Fruit fly (Drosophila melanogaster) whole organism, embryonic: Measurements from ENCODE around the gene CG42716.

Source experiments
- Ada2b ChIP-seq: fragments of 200-800 bp; sonication (Bioruptor generic); IDR thresholded peaks from 2 replicates; pipeline ENCODE4 v1.3.6; 2022; ENCODE audit warnings: missing biosample characterization, missing genetic modification characterization
- Antp ChIP-seq: fragments of 200-800 bp; sonication (Bioruptor generic); optimal IDR thresholded peaks from 3 replicates; lab custom pipeline; 2016; ENCODE audit warnings: missing biosample characterization, missing genetic modification characterization
- CG11456 ChIP-seq: fragments of 200-800 bp; sonication (Bioruptor generic); IDR thresholded peaks from 3 replicates; pipeline ENCODE4 v1.3.6; 2022; ENCODE audit warnings: missing biosample characterization, missing genetic modification characterization
- CG11504 ChIP-seq: fragments of 200-800 bp; sonication (Bioruptor generic); optimal IDR thresholded peaks from 3 replicates; lab custom pipeline; 2019; ENCODE audit warnings: missing biosample characterization, mild to moderate bottlenecking, missing genetic modification characterization, moderate library complexity
- CG11696 ChIP-seq: fragments of 200-800 bp; sonication (Bioruptor generic); IDR thresholded peaks from 2 replicates; pipeline ENCODE4 v1.3.6; 2022; ENCODE audit warnings: missing biosample characterization, missing genetic modification characterization
- CG12391 ChIP-seq: fragments of 200-800 bp; sonication (Bioruptor generic); optimal IDR thresholded peaks from 3 replicates; lab custom pipeline; 2018; ENCODE audit warnings: missing biosample characterization, mild to moderate bottlenecking, missing genetic modification characterization, moderate library complexity
- CG12942 ChIP-seq: fragments of 200-800 bp; sonication (Bioruptor generic); optimal IDR thresholded peaks from 3 replicates; lab custom pipeline; 2016; ENCODE audit warnings: missing biosample characterization, missing genetic modification characterization
- CG15479 ChIP-seq: fragments of 200-800 bp; sonication (Bioruptor generic); optimal IDR thresholded peaks from 3 replicates; lab custom pipeline; 2019; ENCODE audit warnings: missing biosample characterization, mild to moderate bottlenecking, missing genetic modification characterization, moderate library complexity
- CG1603 ChIP-seq: fragments of 200-800 bp; sonication (Bioruptor generic); optimal IDR thresholded peaks from 2 replicates; lab custom pipeline; 2019; ENCODE audit warnings: missing biosample characterization, mild to moderate bottlenecking, missing genetic modification characterization, moderate library complexity
- CG17385 ChIP-seq: fragments of 200-800 bp; sonication (Bioruptor generic); optimal IDR thresholded peaks from 3 replicates; lab custom pipeline; 2018; ENCODE audit warnings: missing biosample characterization, mild to moderate bottlenecking, missing genetic modification characterization
- CG3726 ChIP-seq: fragments of 200-800 bp; sonication (Bioruptor generic); IDR thresholded peaks from 3 replicates; pipeline ENCODE4, ENCODE4 v1.3.6; 2022; ENCODE audit warnings: missing biosample characterization, missing genetic modification characterization
- CG7745 ChIP-seq: fragments of 200-800 bp; sonication (Bioruptor generic); optimal IDR thresholded peaks from 2 replicates; lab custom pipeline; 2018; ENCODE audit warnings: missing biosample characterization, mild to moderate bottlenecking, missing genetic modification characterization, moderate library complexity
- CG8924 ChIP-seq: fragments of 200-800 bp; optimal IDR thresholded peaks from 3 replicates; lab custom pipeline; 2019; ENCODE audit warnings: missing biosample characterization, mild to moderate bottlenecking, missing genetic modification characterization, moderate library complexity
- CG9727 ChIP-seq: fragments of 200-800 bp; sonication (Bioruptor generic); optimal IDR thresholded peaks from 3 replicates; lab custom pipeline; 2017; ENCODE audit warnings: missing biosample characterization, mild to moderate bottlenecking, missing genetic modification characterization
- CrebB ChIP-seq: fragments of 200-800 bp; sonication (Bioruptor generic); optimal IDR thresholded peaks from 3 replicates; lab custom pipeline; 2018; ENCODE audit warnings: missing biosample characterization, mild to moderate bottlenecking, missing genetic modification characterization
- Drgx ChIP-seq: fragments of 200-800 bp; sonication (Bioruptor generic); IDR thresholded peaks from 2 replicates; pipeline ENCODE4 v1.3.6; 2022; ENCODE audit warnings: missing biosample characterization, missing genetic modification characterization
- HLH4C ChIP-seq: fragments of 200-800 bp; sonication (Bioruptor generic); IDR thresholded peaks from 3 replicates; pipeline ENCODE4 v1.3.6; 2022; ENCODE audit warnings: missing biosample characterization, missing genetic modification characterization; ENCODE audit not compliant: partially characterized antibody
- HmgZ ChIP-seq: fragments of 200-800 bp; sonication (Bioruptor generic); optimal IDR thresholded peaks from 2 replicates; lab custom pipeline; 2018; ENCODE audit warnings: missing biosample characterization, mild to moderate bottlenecking, missing genetic modification characterization
- Spps ChIP-seq: fragments of 200-800 bp; sonication (Bioruptor generic); optimal IDR thresholded peaks from 2 replicates; lab custom pipeline; 2018; ENCODE audit warnings: missing biosample characterization, mild to moderate bottlenecking, missing genetic modification characterization
- Taf1 ChIP-seq: fragments of 200-800 bp; sonication (Bioruptor generic); IDR thresholded peaks from 2 replicates; pipeline ENCODE4 v1.3.6; 2022; ENCODE audit warnings: missing biosample characterization, missing genetic modification characterization
- al ChIP-seq: fragments of 200-800 bp; sonication (Bioruptor generic); IDR thresholded peaks from 2 replicates; pipeline ENCODE4 v1.3.6; 2022; ENCODE audit warnings: missing biosample characterization, missing genetic modification characterization
- ash1 ChIP-seq: fragments of 200-800 bp; sonication (Bioruptor generic); optimal IDR thresholded peaks from 2 replicates; lab custom pipeline; 2018; ENCODE audit warnings: missing biosample characterization, mild to moderate bottlenecking, missing genetic modification characterization
- bowl ChIP-seq: fragments of 200-800 bp; sonication (Bioruptor generic); IDR thresholded peaks from 2 replicates; pipeline ENCODE4 v1.3.6; 2022; ENCODE audit warnings: missing biosample characterization, missing genetic modification characterization
- br ChIP-seq: fragments of >200 bp; optimal IDR thresholded peaks from 2 replicates; lab custom pipeline; 2017
- chm ChIP-seq: fragments of 200-800 bp; sonication (Bioruptor generic); IDR thresholded peaks from 2 replicates; pipeline ENCODE4 v1.3.6; 2022; ENCODE audit warnings: missing biosample characterization, missing genetic modification characterization
- crol ChIP-seq: fragments of 200-800 bp; sonication (Bioruptor generic); IDR thresholded peaks from 2 replicates; pipeline ENCODE4 v1.3.6; 2022; ENCODE audit warnings: missing biosample characterization, missing genetic modification characterization
- dimm ChIP-seq: fragments of 200-800 bp; sonication (Bioruptor generic); IDR thresholded peaks from 2 replicates; pipeline ENCODE4 v1.3.6; 2022; ENCODE audit warnings: missing biosample characterization, missing genetic modification characterization
- dmrt99B ChIP-seq: fragments of 200-800 bp; sonication (Bioruptor generic); optimal IDR thresholded peaks from 2 replicates; lab custom pipeline; 2018; ENCODE audit warnings: missing biosample characterization, mild to moderate bottlenecking, missing genetic modification characterization, moderate library complexity
- eyg ChIP-seq: fragments of 200-800 bp; sonication (Bioruptor generic); optimal IDR thresholded peaks from 3 replicates; lab custom pipeline; 2016; ENCODE audit warnings: missing biosample characterization, missing genetic modification characterization
- fru ChIP-seq: fragments of >200 bp; optimal IDR thresholded peaks from 2 replicates; lab custom pipeline; 2017
- gcm ChIP-seq: fragments of 200-800 bp; sonication (Bioruptor generic); optimal IDR thresholded peaks from 2 replicates; lab custom pipeline; 2019; ENCODE audit warnings: missing biosample characterization, mild to moderate bottlenecking, missing genetic modification characterization, moderate library complexity
- grau ChIP-seq: fragments of 200-800 bp; optimal IDR thresholded peaks from 3 replicates; lab custom pipeline; 2019; ENCODE audit warnings: missing biosample characterization, mild to moderate bottlenecking, missing genetic modification characterization, moderate library complexity
- gro ChIP-seq: fragments of 200-800 bp; sonication (Bioruptor generic); optimal IDR thresholded peaks from 2 replicates; lab custom pipeline; 2016; ENCODE audit warnings: missing biosample characterization, missing genetic modification characterization
- hth ChIP-seq: fragments of >200 bp; optimal IDR thresholded peaks from 2 replicates; lab custom pipeline; 2017; ENCODE audit warnings: inconsistent platforms
- lab ChIP-seq: fragments of 200-800 bp; sonication (Bioruptor generic); optimal IDR thresholded peaks from 3 replicates; lab custom pipeline; 2017; ENCODE audit warnings: missing biosample characterization, missing genetic modification characterization, mild to moderate bottlenecking, moderate library complexity, missing genetic modification reagents
- lmd ChIP-seq: fragments of 200-800 bp; sonication (Bioruptor generic); IDR thresholded peaks from 2 replicates; pipeline ENCODE4 v1.3.6; 2022; ENCODE audit warnings: missing biosample characterization, missing genetic modification characterization
- nau ChIP-seq: fragments of 200-800 bp; sonication (Bioruptor generic); optimal IDR thresholded peaks from 3 replicates; lab custom pipeline; 2017; ENCODE audit warnings: missing biosample characterization, mild to moderate bottlenecking, missing genetic modification characterization, missing genetic modification reagents
- nerfin-1 ChIP-seq: fragments of 200-800 bp; sonication (Bioruptor generic); optimal IDR thresholded peaks from 3 replicates; lab custom pipeline; 2019; ENCODE audit warnings: missing biosample characterization, mild to moderate bottlenecking, missing genetic modification characterization, moderate library complexity
- nom ChIP-seq: fragments of 200-800 bp; sonication (Bioruptor generic); optimal IDR thresholded peaks from 2 replicates; lab custom pipeline; 2017; ENCODE audit warnings: missing biosample characterization, missing genetic modification characterization, mild to moderate bottlenecking, moderate library complexity, missing genetic modification reagents
- oc ChIP-seq: fragments of 200-800 bp; sonication (Bioruptor generic); optimal IDR thresholded peaks from 2 replicates; lab custom pipeline; 2018; ENCODE audit warnings: missing biosample characterization, mild to moderate bottlenecking, missing genetic modification characterization, moderate library complexity
- otp ChIP-seq: fragments of 200-800 bp; sonication (Bioruptor generic); IDR thresholded peaks from 3 replicates; pipeline ENCODE4, ENCODE4 v1.3.6; 2022; ENCODE audit warnings: missing biosample characterization, missing genetic modification characterization
- psq ChIP-seq: fragments of 200-800 bp; sonication (Bioruptor generic); optimal IDR thresholded peaks from 2 replicates; lab custom pipeline; 2017; ENCODE audit warnings: missing biosample characterization, missing genetic modification characterization
- scrt ChIP-seq: fragments of 200-800 bp; sonication (Bioruptor generic); optimal IDR thresholded peaks from 2 replicates; lab custom pipeline; 2018; ENCODE audit warnings: missing biosample characterization, mild to moderate bottlenecking, missing genetic modification characterization, moderate library complexity
- sd ChIP-seq: fragments of 200-800 bp; sonication (Bioruptor generic); optimal IDR thresholded peaks from 3 replicates; lab custom pipeline; 2018; ENCODE audit warnings: missing biosample characterization, mild to moderate bottlenecking, missing genetic modification characterization, moderate library complexity
- sens ChIP-seq: fragments of 200-800 bp; sonication (Bioruptor generic); peaks from one replicate; lab custom pipeline; 2016; ENCODE audit warnings: missing biosample characterization, missing genetic modification characterization
- sna ChIP-seq: fragments of 200-800 bp; sonication (Bioruptor generic); IDR thresholded peaks from 2 replicates; pipeline ENCODE4 v1.3.6; 2022; ENCODE audit warnings: missing biosample characterization, missing genetic modification characterization; ENCODE audit not compliant: partially characterized antibody
- sqz ChIP-seq: fragments of 200-800 bp; sonication (Bioruptor generic); optimal IDR thresholded peaks from 3 replicates; lab custom pipeline; 2018; ENCODE audit warnings: missing biosample characterization, mild to moderate bottlenecking, missing genetic modification characterization
- z ChIP-seq: fragments of 200-800 bp; sonication (Bioruptor generic); IDR thresholded peaks from 3 replicates; pipeline ENCODE4 v1.3.6; 2022; ENCODE audit warnings: missing biosample characterization, missing genetic modification characterization
- zfh2 ChIP-seq: fragments of 200-800 bp; sonication (Bioruptor generic); optimal IDR thresholded peaks from 2 replicates; lab custom pipeline; 2016; ENCODE audit warnings: missing biosample characterization, missing genetic modification characterization

CG42716 gene

dm6 chr3L:16049955-16050886, 16.6 kb downstream of the CG42716 start (continued):
- TF ChIP-seq crol (GFP tag; lab: Robert Waterston, UW) = peak; percentile 98
- TF ChIP-seq CG1603 (tag; lab: Kevin White, UChicago) = peak; percentile 10
- TF ChIP-seq CG11456 (GFP tag; lab: Robert Waterston, UW) = 0 out of 3 replicates have a peak, but pooled peaks have one; percentile 40
- TF ChIP-seq oc = peak; percentile 1
- TF ChIP-seq sna (GFP tag; lab: Robert Waterston, UW) = 0 out of 2 replicates have a peak, but pooled peaks have one; percentile 15
- TF ChIP-seq Spps (tag; lab: Kevin White, UChicago) = no peak
- TF ChIP-seq nau = peak; percentile 53
- TF ChIP-seq CrebB (tag; lab: Kevin White, UChicago) = peak; percentile 82
- no peak for TF ChIP-seq hth
- TF ChIP-seq sqz (GFP tag; lab: Kevin White, UChicago) = peak; percentile 85
- TF ChIP-seq chm (GFP tag; lab: Robert Waterston, UW) = peak; percentile 81
- TF ChIP-seq zfh2 (GFP tag; lab: Kevin White, UChicago) = no peak
- TF ChIP-seq bowl (GFP tag; lab: Robert Waterston, UW) = no peak
- TF ChIP-seq sens (GFP tag; lab: Kevin White, UChicago) = peak; percentile 91
- peak; percentile 44 for TF ChIP-seq CG9727 (GFP tag; lab: Kevin White, UChicago)
- no peak for TF ChIP-seq CG3726 (GFP tag; lab: Robert Waterston, UW)
- no peak for TF ChIP-seq gro (GFP tag; lab: Kevin White, UChicago)
- TF ChIP-seq Drgx = peak; percentile 53
- TF ChIP-seq otp (GFP tag; lab: Robert Waterston, UW) = 0 out of 3 replicates have a peak, but pooled peaks have one; percentile 17
- no peak for TF ChIP-seq HLH4C (GFP tag; lab: Robert Waterston, UW)
- TF ChIP-seq al (GFP tag; lab: Robert Waterston, UW) = 0 out of 2 replicates have a peak, but pooled peaks have one; percentile 25
- TF ChIP-seq CG8924 = peak; percentile 44
- no peak for TF ChIP-seq fru (lab: Kevin White, UChicago)
- TF ChIP-seq CG15479 (GFP tag; lab: Kevin White, UChicago) = peak; percentile 95
- peak; percentile 3 for TF ChIP-seq CG11504
- peak; percentile 35 for TF ChIP-seq dmrt99B (tag; lab: Kevin White, UChicago)
- peak; percentile 22 for TF ChIP-seq CG12391 (tag; lab: Kevin White, UChicago)
- TF ChIP-seq Ada2b = 0 out of 2 replicates have a peak, but pooled peaks have one; percentile 7
- no peak for TF ChIP-seq CG12942 (GFP tag; lab: Kevin White, UChicago)
- peak; percentile 12; the same call in 1 of the 2 replicates for TF ChIP-seq lmd (GFP tag; lab: Robert Waterston, UW)
- peak; percentile 9 for TF ChIP-seq grau (tag; lab: Kevin White, UChicago)
- no peak for TF ChIP-seq Taf1 (GFP tag; lab: Robert Waterston, UW)
- peak; percentile 85 for TF ChIP-seq lab (GFP tag; lab: Kevin White, UChicago)
- peak; percentile 34 for TF ChIP-seq CG17385
- TF ChIP-seq scrt (GFP tag; lab: Kevin White, UChicago) = peak; percentile 49
- TF ChIP-seq Antp (GFP tag; lab: Kevin White, UChicago) = no peak
- TF ChIP-seq nom = peak; percentile 64
- peak; percentile 21 for TF ChIP-seq gcm
- no peak for TF ChIP-seq br
- TF ChIP-seq dimm = no peak
- TF ChIP-seq ash1 (GFP tag; lab: Kevin White, UChicago) = peak; percentile 56
- TF ChIP-seq sd (tag; lab: Kevin White, UChicago) = peak; percentile 90
- TF ChIP-seq psq (GFP tag; lab: Kevin White, UChicago) = peak; percentile 48
- TF ChIP-seq z (GFP tag; lab: Robert Waterston, UW) = 0 out of 3 replicates have a peak, but pooled peaks have one; percentile 17
- peak; percentile 46 for TF ChIP-seq HmgZ (tag; lab: Kevin White, UChicago)
- 0 out of 2 replicates have a peak, but pooled peaks have one; percentile 5 for TF ChIP-seq CG11696
- TF ChIP-seq nerfin-1 (tag; lab: Kevin White, UChicago) = peak; percentile 94
- TF ChIP-seq CG7745 (tag; lab: Kevin White, UChicago) = peak; percentile 22
- peak; percentile 32 for TF ChIP-seq eyg (GFP tag; lab: Kevin White, UChicago)
